Worm (Caenorhabditis elegans): ENCODE measurements around the gene F44B9.8.

DNA sequence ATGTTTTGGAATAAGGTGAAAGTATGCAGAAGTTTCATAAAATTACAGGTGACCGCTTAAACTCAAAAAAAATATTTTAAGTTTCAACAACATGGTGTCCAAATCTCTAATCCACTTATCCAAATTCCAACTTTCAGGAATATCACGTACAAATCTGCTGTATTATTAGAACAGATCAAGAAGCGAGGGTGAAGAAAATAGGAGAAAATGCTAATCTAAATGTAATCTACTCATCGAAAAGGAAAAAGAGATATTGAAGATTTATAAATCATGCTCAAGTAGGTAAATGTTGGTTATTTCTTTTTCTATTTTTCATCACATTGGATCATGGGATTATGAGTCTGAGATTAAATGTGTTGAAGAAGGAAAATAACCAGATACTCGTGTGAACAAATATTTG lies 27.9 kb downstream of the F44B9.8 start:
- TF ChIP-seq nhr-11 (tag; optimal IDR thresholded peaks at IDR 0.05) (no peak), zag-1 (tag; optimal IDR thresholded peaks at IDR 0.05) (no peak)
